Fruit fly (Drosophila melanogaster): ENCODE results near the gene Mst84B.
A peak's percentile ranks its signal among the peaks of the same experiment; 100 is the strongest.

The Mst84B gene

dm6 chr3R:7067092-7067491 is 5.1 kb downstream of the Mst84B start, which contains the start of the genes CG1105 and CG1965 (continued):
- TF ChIP-seq bab2 (GFP tag; optimal IDR thresholded peaks at IDR 0.05) (peak; percentile 96), CG6254 (GFP tag; optimal IDR thresholded peaks at IDR 0.05) (peak; percentile 75), CG15601 (tag; optimal IDR thresholded peaks at IDR 0.05) (peak; percentile 89), usp (GFP tag; optimal IDR thresholded peaks at IDR 0.05) (no peak), Dp (GFP tag; optimal IDR thresholded peaks at IDR 0.05) (peak; percentile 57), CG15073 (GFP tag; optimal IDR thresholded peaks at IDR 0.05) (peak; percentile 51), CG1024 (GFP tag; IDR thresholded peaks at IDR 0.05) (peak; percentile 73), dan (GFP tag; IDR thresholded peaks at IDR 0.05) (peak; percentile 90), CG9817 (tag; optimal IDR thresholded peaks at IDR 0.05) (peak; percentile 94), CG18619 (GFP tag; optimal IDR thresholded peaks at IDR 0.05) (peak; percentile 85), pita (GFP tag; optimal IDR thresholded peaks at IDR 0.05) (no peak), CG10321 (GFP tag; IDR thresholded peaks at IDR 0.05) (peak; percentile 67), Gug (GFP tag; IDR thresholded peaks at IDR 0.05) (peak; percentile 94; the same call in 3 of the 4 replicates), CG4404 (GFP tag; IDR thresholded peaks at IDR 0.05) (peak; percentile 97), CG8359 (GFP tag; optimal IDR thresholded peaks at IDR 0.05; ENCODE audit: borderline replicate concordance) (peak; percentile 71), crol (GFP tag; IDR thresholded peaks at IDR 0.05) (peak; percentile 39; the same call in 1 of the 2 replicates), CG4730 (GFP tag; IDR thresholded peaks at IDR 0.05) (peak; percentile 90), z (GFP tag; IDR thresholded peaks at IDR 0.05) (0 out of 3 replicates have a peak, but pooled peaks have one; percentile 19), Rx (GFP tag; IDR thresholded peaks at IDR 0.05) (peak; percentile 85), Asciz (GFP tag; optimal IDR thresholded peaks at IDR 0.05) (peak; percentile 71), CG31388 (GFP tag; optimal IDR thresholded peaks at IDR 0.05) (peak; percentile 90), CG12942 (GFP tag; optimal IDR thresholded peaks at IDR 0.05) (peak; percentile 95), CG31365 (tag; optimal IDR thresholded peaks at IDR 0.05) (peak; percentile 19), crp (GFP tag; optimal IDR thresholded peaks at IDR 0.05) (peak in 1 of 2 experiments; percentile 59), ssp (GFP tag; IDR thresholded peaks at IDR 0.05) (peak; percentile 88), rib (GFP tag; IDR thresholded peaks at IDR 0.05) (peak; percentile 92), lilli (GFP tag; optimal IDR thresholded peaks at IDR 0.05) (peak; percentile 98), CG18764 (GFP tag; optimal IDR thresholded peaks at IDR 0.05) (peak; percentile 93), CG10431 (GFP tag; optimal IDR thresholded peaks at IDR 0.05) (peak; percentile 61), Adf1 (GFP tag; IDR thresholded peaks at IDR 0.05) (peak; percentile 78), Deaf1 (tag; optimal IDR thresholded peaks at IDR 0.05) (peak; percentile 75), Lim3 (GFP tag; IDR thresholded peaks at IDR 0.05) (peak; percentile 40; the same call in 1 of the 2 replicates), D19A (tag; optimal IDR thresholded peaks at IDR 0.05) (peak; percentile 73), ranshi (GFP tag; IDR thresholded peaks at IDR 0.05) (peak; percentile 95), CG4820 (GFP tag; optimal IDR thresholded peaks at IDR 0.05) (peak; percentile 92), pnt (GFP tag; optimal IDR thresholded peaks at IDR 0.05) (peak; percentile 94), chm (GFP tag; IDR thresholded peaks at IDR 0.05) (peak; percentile 94), CG10543 (GFP tag; optimal IDR thresholded peaks at IDR 0.05) (peak; percentile 91), slbo (GFP tag; IDR thresholded peaks at IDR 0.05) (peak; percentile 97), vnd (GFP tag; IDR thresholded peaks at IDR 0.05; ENCODE audit: partially characterized antibody) (peak; percentile 98), CG2129 (GFP tag; IDR thresholded peaks at IDR 0.05; ENCODE audit: partially characterized antibody) (peak; percentile 100), so (GFP tag; IDR thresholded peaks at IDR 0.05) (peak; percentile 79), Blimp-1 (GFP tag; optimal IDR thresholded peaks at IDR 0.05) (peak; percentile 90), CkIIα-i1 (GFP tag; IDR thresholded peaks at IDR 0.05) (peak; percentile 52; the same call in 1 of the 2 replicates), CG11695 (GFP tag; IDR thresholded peaks at IDR 0.05) (peak; percentile 85), CG32767 (GFP tag; IDR thresholded peaks at IDR 0.05) (peak; percentile 88), Oaz (GFP tag; IDR thresholded peaks at IDR 0.05) (peak; percentile 91), phol (tag; optimal IDR thresholded peaks at IDR 0.05) (peak; percentile 95), kah (GFP tag; optimal IDR thresholded peaks at IDR 0.05) (peak; percentile 15), CG32772 (GFP tag; IDR thresholded peaks at IDR 0.05) (peak; percentile 92), CTCF (GFP tag; optimal IDR thresholded peaks at IDR 0.05) (peak; percentile 67), CG4328 (GFP tag; optimal IDR thresholded peaks at IDR 0.05) (peak; percentile 74)

Measured in whole organism, embryonic.